Fruit fly (Drosophila melanogaster): ENCODE data around the gene Acf.
A peak's percentile ranks its signal among the peaks of the same experiment; 100 is the strongest.

DNA sequence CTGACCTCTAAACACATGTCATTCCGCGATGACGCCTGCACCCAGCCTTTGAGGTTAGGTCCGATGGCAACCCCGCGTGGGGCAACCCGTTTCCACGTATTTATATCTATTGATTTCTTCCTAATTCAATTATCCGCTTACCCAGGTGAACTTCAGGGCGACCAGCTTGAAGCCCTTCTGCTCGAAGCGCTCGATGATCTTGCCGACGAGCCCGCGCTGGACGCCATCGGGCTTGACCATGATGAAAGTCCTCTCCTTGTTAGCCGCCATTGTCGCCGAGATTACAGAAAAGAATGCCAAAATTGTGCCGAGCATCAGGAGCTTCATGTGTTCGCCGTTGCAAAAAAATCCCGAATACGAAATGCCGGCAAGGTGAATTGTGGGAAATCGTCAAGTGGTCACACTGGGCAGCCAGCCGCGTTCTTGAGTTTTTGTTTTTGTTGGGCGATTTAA, 48.1 kb upstream of the Acf start, which contains the start of gene awd:
- TF ChIP-seq CTCF (optimal IDR thresholded peaks at IDR 0.05) (peak in 1 of 2 experiments; percentile 24), CG8478 (optimal IDR thresholded peaks at IDR 0.05) (no peak)
